Worm (Caenorhabditis elegans): ENCODE results near the gene Y59H11AR.3.
A peak's percentile ranks its signal among the peaks of the same experiment; 100 is the strongest.

Y59H11AR.3 gene

DNA sequence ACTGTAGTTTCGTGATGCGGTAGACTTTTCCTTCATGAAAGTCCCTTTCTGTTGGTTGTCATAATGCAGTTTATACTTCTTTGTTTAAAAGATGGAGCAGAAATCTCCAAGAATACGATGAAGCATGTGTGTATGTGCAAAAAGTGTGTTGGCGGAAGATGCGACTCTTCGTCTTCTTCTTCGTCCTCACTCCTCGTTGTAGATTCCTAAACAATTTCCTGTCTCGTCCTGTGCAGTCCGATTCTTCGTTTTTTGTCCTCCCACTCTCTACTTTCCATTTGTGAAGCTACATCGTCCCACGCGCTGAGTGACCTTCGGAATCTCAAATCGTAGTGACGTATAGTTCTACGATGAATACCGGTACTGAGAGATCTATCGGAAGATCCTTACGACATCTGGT lies 33.0 kb upstream of the Y59H11AR.3 start:
- TF ChIP-seq Y116A8C.19 (tag; optimal IDR thresholded peaks at IDR 0.05; ENCODE audit: borderline replicate concordance) (no peak), ama-1 (optimal IDR thresholded peaks at IDR 0.05) (no peak), blmp-1 (tag; optimal IDR thresholded peaks at IDR 0.05) (peak; percentile 31), fkh-10 (GFP tag; optimal IDR thresholded peaks at IDR 0.05) (peak; percentile 58), tlp-1 (tag; optimal IDR thresholded peaks at IDR 0.05) (no peak), snpc-4 (tag; optimal IDR thresholded peaks at IDR 0.05) (no peak), lin-14 (GFP tag; optimal IDR thresholded peaks at IDR 0.05) (peak; percentile 55)

DNA sequence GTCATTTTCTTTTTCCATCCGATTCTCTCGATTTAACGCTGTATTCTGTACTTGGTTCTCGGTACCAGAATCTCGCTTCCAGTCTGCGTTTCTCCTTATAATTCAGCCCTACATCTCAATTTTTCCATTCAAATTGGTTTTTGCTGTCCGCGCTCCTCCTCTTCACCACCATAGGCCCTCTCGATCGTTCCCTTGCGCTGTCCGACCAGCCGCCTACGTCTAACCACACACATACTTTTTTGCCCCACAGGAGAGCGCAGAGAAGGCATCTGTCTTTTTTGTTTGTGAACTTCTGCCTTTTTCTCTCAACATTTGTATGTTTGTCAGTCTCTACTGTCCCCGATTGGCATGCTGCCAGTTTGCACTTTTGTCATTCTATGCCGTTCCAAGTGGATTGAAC lies 32.1 kb upstream of the Y59H11AR.3 start, which contains the start of gene F42A9.11:
Gene F42A9.11, plus strand, starts transcription at position 310 of the 400 bp plus-strand sequence.
- TF ChIP-seq nhr-237 (tag; optimal IDR thresholded peaks at IDR 0.05) = no peak
- no peak for TF ChIP-seq sup-37 (GFP tag; optimal IDR thresholded peaks at IDR 0.05)
- TF ChIP-seq elt-3 (tag; optimal IDR thresholded peaks at IDR 0.05) = peak in 1 of 6 experiments; percentile 27
- TF ChIP-seq ceh-90 (tag; optimal IDR thresholded peaks at IDR 0.05) = no peak
- peak; percentile 70 for TF ChIP-seq snu-23 (GFP tag; optimal IDR thresholded peaks at IDR 0.05)
- TF ChIP-seq nhr-85 (tag) = peak; percentile 88
- peak; percentile 32 for TF ChIP-seq nhr-47 (tag; optimal IDR thresholded peaks at IDR 0.05)
- TF ChIP-seq snpc-4 (tag; optimal IDR thresholded peaks at IDR 0.05) = no peak
- no peak for TF ChIP-seq vab-15 (tag; optimal IDR thresholded peaks at IDR 0.05)
- TF ChIP-seq egl-27 (tag; optimal IDR thresholded peaks at IDR 0.05) = peak in 1 of 2 experiments; percentile 41
- TF ChIP-seq unc-30 (tag; optimal IDR thresholded peaks at IDR 0.05) = no peak
- peak; percentile 86 for TF ChIP-seq lin-14 (GFP tag; optimal IDR thresholded peaks at IDR 0.05)
- TF ChIP-seq lin-39 (tag; optimal IDR thresholded peaks at IDR 0.05) = no peak
- peak; percentile 54 for TF ChIP-seq nhr-71 (tag; optimal IDR thresholded peaks at IDR 0.05)
- no peak for TF ChIP-seq aha-1 (tag; optimal IDR thresholded peaks at IDR 0.05)
- no peak for TF ChIP-seq nhr-28 (tag; optimal IDR thresholded peaks at IDR 0.05)
- no peak for TF ChIP-seq jun-1 (tag; optimal IDR thresholded peaks at IDR 0.05)
- TF ChIP-seq ztf-4 (tag; optimal IDR thresholded peaks at IDR 0.05) = no peak
- TF ChIP-seq C16A3.4 (tag; optimal IDR thresholded peaks at IDR 0.05) = no peak
- no peak for TF ChIP-seq unc-130 (tag; optimal IDR thresholded peaks at IDR 0.05)
- TF ChIP-seq nhr-90 (tag; optimal IDR thresholded peaks at IDR 0.05; ENCODE audit: poor library complexity) = peak; percentile 29
- no peak for TF ChIP-seq sox-4 (tag; optimal IDR thresholded peaks at IDR 0.05)
- TF ChIP-seq efl-1 (optimal IDR thresholded peaks at IDR 0.05) = peak in 1 of 2 experiments; percentile 18
- no peak for TF ChIP-seq efl-1 (GFP tag; optimal IDR thresholded peaks at IDR 0.05 in 1 of 2)
- peak; percentile 22 for TF ChIP-seq swsn-7 (tag; optimal IDR thresholded peaks at IDR 0.05)
- peak; percentile 24 for TF ChIP-seq mep-1 (tag; optimal IDR thresholded peaks at IDR 0.05)
- peak in 1 of 2 experiments; percentile 13 for TF ChIP-seq mdl-1 (tag; optimal IDR thresholded peaks at IDR 0.05)
- no peak for TF ChIP-seq grh-1 (GFP tag; IDR thresholded peaks at IDR 0.05)
- TF ChIP-seq isw-1 (GFP tag; IDR thresholded peaks at IDR 0.05) = no peak
- no peak for TF ChIP-seq lin-13 (GFP tag; optimal IDR thresholded peaks at IDR 0.05)
- peak in 1 of 2 experiments; percentile 47 for TF ChIP-seq lin-35 (GFP tag; optimal IDR thresholded peaks at IDR 0.05)
- TF ChIP-seq fkh-8 (tag; optimal IDR thresholded peaks at IDR 0.05) = no peak
- TF ChIP-seq nhr-84 (tag; optimal IDR thresholded peaks at IDR 0.05) = no peak
- no peak for TF ChIP-seq lin-15B (tag; optimal IDR thresholded peaks at IDR 0.05)
- peak in 2 of 3 experiments; percentile 7 to 17 for TF ChIP-seq ceh-82 (tag; optimal IDR thresholded peaks at IDR 0.05)
- TF ChIP-seq ces-1 (GFP tag; optimal IDR thresholded peaks at IDR 0.05) = no peak
- no peak for TF ChIP-seq ceh-8 (GFP tag; optimal IDR thresholded peaks at IDR 0.05)
- peak in 1 of 2 experiments; percentile 49 for TF ChIP-seq lsy-2 (tag; optimal IDR thresholded peaks at IDR 0.05)
- no peak for TF ChIP-seq zip-4 (GFP tag; optimal IDR thresholded peaks at IDR 0.05)
- no peak for TF ChIP-seq tlp-1 (tag; optimal IDR thresholded peaks at IDR 0.05)
- no peak for TF ChIP-seq pax-3 (tag; optimal IDR thresholded peaks at IDR 0.05)
- peak; percentile 20 for TF ChIP-seq tbx-2 (tag; optimal IDR thresholded peaks at IDR 0.05)
- TF ChIP-seq fkh-4 (tag; optimal IDR thresholded peaks at IDR 0.05; ENCODE audit: borderline replicate concordance) = no peak
- no peak for TF ChIP-seq lir-3 (tag; optimal IDR thresholded peaks at IDR 0.05; ENCODE audit: poor library complexity)
- TF ChIP-seq mab-9 (GFP tag; IDR thresholded peaks at IDR 0.05) = no peak
- TF ChIP-seq nhr-19 (GFP tag; conservative IDR thresholded peaks at IDR 0.05) = 0 out of 2 replicates have a peak, but pooled peaks have one; percentile 12
- TF ChIP-seq zag-1 (tag; optimal IDR thresholded peaks at IDR 0.05) = no peak
- peak in 2 of 3 experiments; percentile 19 for TF ChIP-seq dpl-1 (GFP tag; optimal IDR thresholded peaks at IDR 0.05)
